Worm (Caenorhabditis elegans) whole organism, early embryonic: Measurements from ENCODE around the gene T04A11.4.
"Not testable (repeated sequence)": the region's sequence is repeated elsewhere in the genome, so short reads cannot be mapped to it uniquely, and the experiment has no call there.

ENCODE experiments used
- B0310.2 ChIP-seq: sonication (generic microtip); optimal IDR thresholded peaks from 2 replicates; lab custom pipeline; 2016; ENCODE audit warnings: mild to moderate bottlenecking, missing genetic modification characterization, missing compliant biosample characterization
- F13C5.2 ChIP-seq: sonication (generic microtip); optimal IDR thresholded peaks from 2 replicates; lab custom pipeline; 2017; ENCODE audit warnings: mild to moderate bottlenecking, missing genetic modification characterization, inconsistent platforms, missing compliant biosample characterization
- aly-1 ChIP-seq: sonication (generic microtip); optimal IDR thresholded peaks from 2 replicates; lab custom pipeline; 2016; ENCODE audit warnings: missing genetic modification characterization, missing compliant biosample characterization
- ama-1 ChIP-seq: fragments of 150-350 bp; optimal IDR thresholded peaks from 2 replicates; lab custom pipeline; 2014
- hmbx-1 ChIP-seq: sonication (generic microtip); optimal IDR thresholded peaks from 2 replicates; lab custom pipeline; 2016; ENCODE audit warnings: mild to moderate bottlenecking, missing genetic modification characterization, missing compliant biosample characterization
- hmg-4 ChIP-seq: fragments of 200-800 bp; sonication (Bioruptor generic); optimal IDR thresholded peaks from 2 replicates; lab custom pipeline; 2018; ENCODE audit warnings: mild to moderate bottlenecking, missing genetic modification characterization, missing compliant biosample characterization
- pes-1 ChIP-seq: fragments of 200-800 bp; sonication (Bioruptor generic); IDR thresholded peaks from 2 replicates; pipeline ENCODE4 v1.3.6; 2022; ENCODE audit warnings: missing genetic modification reagents, missing genetic modification characterization, missing compliant biosample characterization
- scrt-1 ChIP-seq: fragments of 200-800 bp; sonication (Bioruptor generic); IDR thresholded peaks from 2 replicates; pipeline ENCODE4 v1.3.6; 2022; ENCODE audit warnings: missing genetic modification characterization, missing compliant biosample characterization
- tbx-37 ChIP-seq: fragments of 200-800 bp; sonication (Bioruptor generic); conservative IDR thresholded peaks from 2 replicates; pipeline ENCODE4 v1.3.6; 2022; ENCODE audit warnings: missing genetic modification reagents, missing genetic modification characterization, missing compliant biosample characterization

DNA sequence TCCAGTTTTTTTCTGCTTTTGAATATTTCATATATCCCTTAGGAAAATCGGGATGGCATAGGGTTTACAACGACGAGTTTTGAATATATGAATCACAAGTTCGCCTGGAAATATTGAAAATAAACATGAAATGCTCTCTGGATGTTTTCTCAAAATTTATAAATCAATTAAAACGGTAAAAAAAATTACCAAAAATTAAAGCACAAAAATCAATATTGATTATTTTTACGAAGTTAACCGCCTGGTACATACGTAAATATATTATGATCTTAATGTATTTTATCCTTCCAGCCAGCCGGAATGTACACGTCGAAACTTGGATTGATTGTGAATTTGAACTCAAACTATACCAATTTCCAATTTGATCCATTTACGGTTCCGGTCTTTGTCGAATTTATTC is 21.0 kb upstream of the T04A11.4 start, which contains the start of gene sru-17:
- TF ChIP-seq ama-1; hmg-4 (GFP tag; lab: Kevin White, UChicago); B0310.2 (tag; lab: Kevin White, UChicago); pes-1 (GFP tag; lab: Robert Waterston, UW); F13C5.2 (tag; lab: Kevin White, UChicago); scrt-1 (GFP tag; lab: Robert Waterston, UW); hmbx-1 (tag; lab: Kevin White, UChicago); tbx-37 (GFP tag; lab: Robert Waterston, UW); aly-1 (tag; lab: Kevin White, UChicago): not testable (repeated sequence)
